Worm (Caenorhabditis elegans) whole organism, late embryonic: Measurements from ENCODE around the gene F32D8.5.

Source experiments
- F13H6.1 ChIP-seq: sonication (generic microtip); optimal IDR thresholded peaks from 2 replicates; lab custom pipeline; 2016; ENCODE audit warnings: missing genetic modification characterization, missing compliant biosample characterization
- ahr-1 ChIP-seq: sonication (generic microtip); optimal IDR thresholded peaks from 2 replicates; lab custom pipeline; 2016; ENCODE audit warnings: missing genetic modification characterization, missing compliant biosample characterization
- ceh-18 ChIP-seq: sonication (generic microtip); optimal IDR thresholded peaks from 2 replicates; lab custom pipeline; 2016; ENCODE audit warnings: missing genetic modification characterization, missing compliant biosample characterization
- ceh-19 ChIP-seq: fragments of 200-800 bp; sonication (Bioruptor generic); optimal IDR thresholded peaks from 2 replicates; lab custom pipeline; 2018; ENCODE audit warnings: mild to moderate bottlenecking, missing genetic modification characterization, missing compliant biosample characterization
- ceh-34 ChIP-seq: sonication (generic microtip); optimal IDR thresholded peaks from 2 replicates; lab custom pipeline; 2016; ENCODE audit warnings: mild to moderate bottlenecking, missing genetic modification characterization, missing compliant biosample characterization
- ceh-45 ChIP-seq: fragments of 200-800 bp; sonication (Bioruptor generic); IDR thresholded peaks from 2 replicates; pipeline ENCODE4 v1.3.6; 2022; ENCODE audit warnings: missing genetic modification reagents, missing genetic modification characterization, missing compliant biosample characterization
- ceh-6 ChIP-seq: fragments of 200-800 bp; sonication (Bioruptor generic); optimal IDR thresholded peaks from 2 replicates; lab custom pipeline; 2018; ENCODE audit warnings: mild to moderate bottlenecking, missing genetic modification characterization, missing compliant biosample characterization
- che-1 ChIP-seq: sonication (generic microtip); optimal IDR thresholded peaks from 2 replicates; lab custom pipeline; 2016; ENCODE audit warnings: mild to moderate bottlenecking, missing genetic modification characterization, missing compliant biosample characterization
- dmd-4 ChIP-seq: sonication (generic microtip); optimal IDR thresholded peaks from 2 replicates; lab custom pipeline; 2016; ENCODE audit warnings: borderline replicate concordance, missing genetic modification characterization, missing compliant biosample characterization
- dve-1 ChIP-seq: sonication (generic microtip); optimal IDR thresholded peaks from 2 replicates; lab custom pipeline; 2017; ENCODE audit warnings: antibody characterized with exemption, mild to moderate bottlenecking, missing genetic modification characterization, missing compliant biosample characterization
- ets-4 ChIP-seq: sonication (generic microtip); optimal IDR thresholded peaks from 2 replicates; lab custom pipeline; 2016; ENCODE audit warnings: missing genetic modification characterization, missing compliant biosample characterization
- fax-1 ChIP-seq: sonication (generic microtip); optimal IDR thresholded peaks from 2 replicates; lab custom pipeline; 2016; ENCODE audit warnings: missing genotype, missing genetic modification characterization, missing compliant biosample characterization
- fkh-10 ChIP-seq: fragments of 150-350 bp; optimal IDR thresholded peaks from 2 replicates; lab custom pipeline; 2014; ENCODE audit warnings: missing biosample characterization, missing genetic modification reagents, missing genetic modification characterization
- hlh-15 ChIP-seq: sonication (generic microtip); optimal IDR thresholded peaks from 2 replicates; lab custom pipeline; 2016; ENCODE audit warnings: missing genetic modification characterization, missing compliant biosample characterization
- hlh-30 ChIP-seq: sonication (generic microtip); optimal IDR thresholded peaks from 2 replicates; lab custom pipeline; 2017; ENCODE audit warnings: antibody characterized with exemption, missing genetic modification characterization, missing compliant biosample characterization; ENCODE audit not compliant: insufficient read depth
- hlh-6 ChIP-seq: sonication (generic microtip); optimal IDR thresholded peaks from 2 replicates; lab custom pipeline; 2016; ENCODE audit warnings: missing genotype, missing genetic modification characterization, missing compliant biosample characterization
- hlh-8 ChIP-seq: sonication (generic microtip); optimal IDR thresholded peaks from 2 replicates; lab custom pipeline; 2016; ENCODE audit warnings: missing genotype, missing genetic modification characterization, missing compliant biosample characterization
- lim-6 ChIP-seq: sonication (generic microtip); optimal IDR thresholded peaks from 2 replicates; lab custom pipeline; 2016; ENCODE audit warnings: missing genetic modification characterization, missing compliant biosample characterization
- madf-2 ChIP-seq: sonication (generic microtip); optimal IDR thresholded peaks from 2 replicates; lab custom pipeline; 2017; ENCODE audit warnings: missing genetic modification characterization, missing compliant biosample characterization
- mec-3 ChIP-seq: sonication (generic microtip); optimal IDR thresholded peaks from 2 replicates; lab custom pipeline; 2016; ENCODE audit warnings: borderline replicate concordance, missing genetic modification characterization, missing compliant biosample characterization
- nfya-1 ChIP-seq: sonication (generic microtip); optimal IDR thresholded peaks from 2 replicates; lab custom pipeline; 2017; ENCODE audit warnings: missing genetic modification characterization, mild to moderate bottlenecking, missing compliant biosample characterization, antibody characterized with exemption, moderate library complexity
- pat-9 ChIP-seq: fragments of 200-800 bp; sonication (Bioruptor generic); optimal IDR thresholded peaks from 2 replicates; lab custom pipeline; 2018; ENCODE audit warnings: mild to moderate bottlenecking, missing genetic modification characterization, moderate library complexity, missing compliant biosample characterization
- pax-1 ChIP-seq: fragments of 150-350 bp; optimal IDR thresholded peaks from 2 replicates; lab custom pipeline; 2014; ENCODE audit warnings: missing biosample characterization, missing genetic modification characterization
- pha-4 ChIP-seq: fragments of 150-350 bp; optimal IDR thresholded peaks from 2 replicates; lab custom pipeline; 2018; ENCODE audit warnings: missing biosample characterization, missing genetic modification reagents, missing genetic modification characterization
- pros-1 ChIP-seq: fragments of 150-350 bp; optimal IDR thresholded peaks from 2 replicates; lab custom pipeline; 2014; ENCODE audit warnings: missing biosample characterization, missing genetic modification reagents, missing genetic modification characterization
- rnt-1 ChIP-seq: sonication (generic microtip); optimal IDR thresholded peaks from 2 replicates; lab custom pipeline; 2016; ENCODE audit warnings: missing genetic modification characterization, missing compliant biosample characterization
- sdc-2 ChIP-seq: sonication (generic microtip); optimal IDR thresholded peaks from 2 replicates; lab custom pipeline; 2016; ENCODE audit warnings: missing genotype, missing genetic modification characterization, missing compliant biosample characterization
- syd-9 ChIP-seq: sonication (generic microtip); optimal IDR thresholded peaks from 2 replicates; lab custom pipeline; 2016; ENCODE audit warnings: mild to moderate bottlenecking, missing genetic modification characterization, moderate library complexity, missing compliant biosample characterization
- ttx-3 ChIP-seq: sonication (generic microtip); optimal IDR thresholded peaks from 2 replicates; lab custom pipeline; 2016; ENCODE audit warnings: missing genetic modification reagents, missing genetic modification characterization, missing compliant biosample characterization
- unc-42 ChIP-seq: sonication (generic microtip); optimal IDR thresholded peaks from 2 replicates; lab custom pipeline; 2016; ENCODE audit warnings: missing genotype, missing genetic modification characterization, missing compliant biosample characterization
- unc-55 ChIP-seq: sonication (generic microtip); optimal IDR thresholded peaks from 2 replicates; lab custom pipeline; 2017; ENCODE audit warnings: missing biosample characterization, missing genetic modification reagents, missing genetic modification characterization
- unc-86 ChIP-seq: sonication (generic microtip); optimal IDR thresholded peaks from 2 replicates; lab custom pipeline; 2016; ENCODE audit warnings: missing genetic modification characterization, missing compliant biosample characterization
- ztf-16 ChIP-seq: sonication (generic microtip); optimal IDR thresholded peaks from 2 replicates; lab custom pipeline; 2017; ENCODE audit warnings: missing genetic modification characterization, missing compliant biosample characterization

The F32D8.5 gene

ce11 chrV:10859048-10859637 is 35.5 kb upstream of the F32D8.5 start:
- TF ChIP-seq madf-2 = no peak
- TF ChIP-seq hlh-30 = peak; percentile 1
- TF ChIP-seq, all 69 proteins: peak for 1

DNA sequence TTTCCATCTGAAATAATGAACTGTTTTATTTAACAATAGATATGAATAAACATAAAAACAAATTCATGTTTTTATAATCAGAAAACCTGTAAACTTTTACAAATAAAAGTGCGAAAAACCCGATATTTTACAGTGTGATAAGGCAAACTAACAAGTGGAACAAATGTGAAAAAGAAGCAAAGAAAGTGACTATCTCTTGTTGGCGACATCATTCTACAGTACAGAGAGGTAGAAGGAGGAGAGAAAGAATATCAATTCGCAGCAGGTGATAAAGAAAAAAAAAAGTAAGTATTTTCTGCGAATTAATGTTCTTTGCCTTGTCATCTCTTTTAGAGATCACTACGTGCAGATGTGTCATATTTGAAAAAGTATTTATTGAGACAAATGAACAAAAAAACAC is 34.8 kb upstream of the F32D8.5 start:
- TF ChIP-seq mec-3 (tag; lab: Kevin White, UChicago) = no peak
- no peak for TF ChIP-seq unc-42 (tag; lab: Kevin White, UChicago)
- no peak for TF ChIP-seq pros-1 (tag; lab: Kevin White, UChicago)
- no peak for TF ChIP-seq hlh-8 (tag; lab: Kevin White, UChicago)
- no peak for TF ChIP-seq rnt-1 (tag; lab: Kevin White, UChicago)
- TF ChIP-seq syd-9 = no peak
- no peak for TF ChIP-seq lim-6 (tag; lab: Kevin White, UChicago)
- no peak for TF ChIP-seq fax-1
- TF ChIP-seq che-1 (tag; lab: Kevin White, UChicago) = no peak
- no peak for TF ChIP-seq F13H6.1 (tag; lab: Kevin White, UChicago)
- no peak for TF ChIP-seq fkh-10 (GFP tag; lab: Kevin White, UChicago)
- no peak for TF ChIP-seq ceh-19 (GFP tag; lab: Kevin White, UChicago)
- no peak for TF ChIP-seq ceh-34 (tag; lab: Kevin White, UChicago)
- no peak for TF ChIP-seq pax-1 (tag; lab: Kevin White, UChicago)
- TF ChIP-seq sdc-2 (tag; lab: Kevin White, UChicago) = no peak
- TF ChIP-seq ets-4 = no peak
- no peak for TF ChIP-seq ceh-6
- TF ChIP-seq, all 69 proteins: peak for 0

DNA sequence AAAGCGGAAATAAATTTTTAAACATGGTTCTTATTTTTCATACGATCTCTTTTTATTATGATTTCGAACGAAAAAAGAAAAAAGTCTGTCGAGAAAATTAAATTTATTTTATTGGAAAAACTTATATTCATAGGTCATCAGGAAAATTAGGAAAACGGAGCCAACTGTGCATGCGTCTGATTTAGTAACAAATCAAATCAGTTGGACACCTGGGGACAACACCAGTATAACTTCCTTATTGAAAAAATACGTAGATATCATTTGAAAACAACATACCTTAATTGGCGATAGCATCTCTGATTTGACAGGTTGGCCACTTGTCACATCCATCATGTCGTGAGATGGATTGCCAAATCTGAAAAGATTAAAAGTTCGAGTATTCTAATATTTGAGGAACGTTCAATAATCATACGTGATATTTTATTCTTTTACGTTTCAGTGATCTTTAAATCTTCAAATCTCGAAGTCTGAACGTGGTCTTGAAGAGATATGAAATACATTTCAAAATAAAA is 34.0 kb upstream of the F32D8.5 start:
- TF ChIP-seq fax-1 (no peak), pha-4 (tag; lab: Kevin White, UChicago) (no peak), ahr-1 (tag; lab: Kevin White, UChicago) (no peak), dmd-4 (no peak), ceh-6 (no peak), pat-9 (tag; lab: Kevin White, UChicago) (no peak), unc-55 (GFP tag; lab: Kevin White, UChicago) (no peak), hlh-6 (tag; lab: Kevin White, UChicago) (no peak), che-1 (tag; lab: Kevin White, UChicago) (no peak), dve-1 (no peak), ceh-45 (GFP tag; lab: Robert Waterston, UW) (no peak), unc-86 (tag; lab: Kevin White, UChicago) (no peak), hlh-15 (tag; lab: Kevin White, UChicago) (no peak), ztf-16 (tag; lab: Kevin White, UChicago) (no peak), ceh-18 (tag; lab: Kevin White, UChicago) (no peak)
- TF ChIP-seq, all 69 proteins: peak for 0

DNA sequence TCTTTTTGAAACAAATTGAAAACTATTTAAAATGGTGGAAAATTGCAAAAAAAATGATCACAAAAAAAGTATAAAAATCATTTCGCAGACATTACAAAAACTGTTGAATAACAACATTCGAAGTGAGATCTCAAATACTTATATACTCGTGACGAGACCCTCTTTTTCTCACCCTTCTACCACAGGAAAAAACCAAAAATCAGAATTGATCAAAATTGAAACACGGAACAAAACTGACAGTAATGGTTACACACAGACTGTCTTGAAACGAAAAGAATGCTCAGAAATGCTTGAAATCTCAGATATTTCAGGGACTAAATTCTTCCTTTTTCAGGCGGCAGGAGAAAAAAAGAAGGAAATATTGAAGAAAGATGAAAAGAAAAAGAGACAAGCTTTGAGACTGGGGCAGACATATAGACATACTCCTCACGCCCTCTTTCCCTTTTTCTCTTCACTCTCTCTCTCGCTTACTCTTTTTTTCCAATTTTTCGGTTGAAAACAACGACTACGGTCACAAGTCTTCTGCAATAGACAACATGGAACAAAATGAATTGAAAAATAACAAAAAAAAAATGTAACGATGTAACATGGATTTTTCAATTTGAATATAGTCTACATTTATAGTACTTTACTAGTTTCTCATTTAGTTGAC is 32.9 kb upstream of the F32D8.5 start:
- TF ChIP-seq ttx-3 (tag; lab: Kevin White, UChicago) (no peak), nfya-1 (tag; lab: Kevin White, UChicago) (peak; percentile 5)
